Worm (Caenorhabditis elegans) whole organism, mixed stage, embryonic: ENCODE measurements around the gene str-264.

ENCODE experiments used
- M03D4.4 ChIP-seq: sonication (generic microtip); optimal IDR thresholded peaks from 2 replicates; lab custom pipeline; 2017; ENCODE audit warnings: mild to moderate bottlenecking, missing genetic modification characterization, missing compliant biosample characterization
- bed-3 ChIP-seq: fragments of 200-800 bp; sonication (Bioruptor generic); optimal IDR thresholded peaks from 3 replicates; lab custom pipeline; 2018; ENCODE audit warnings: mild to moderate bottlenecking, missing genetic modification characterization, moderate library complexity, missing compliant biosample characterization
- blmp-1 ChIP-seq: fragments of 150-350 bp; optimal IDR thresholded peaks from 2 replicates; lab custom pipeline; 2014; ENCODE audit warnings: missing biosample characterization, missing genetic modification characterization
- ceh-39 ChIP-seq: fragments of 150-350 bp; optimal IDR thresholded peaks from 2 replicates; lab custom pipeline; 2014; ENCODE audit warnings: missing biosample characterization, missing genetic modification characterization
- ceh-43 ChIP-seq: fragments of 200-800 bp; sonication (Bioruptor generic); optimal IDR thresholded peaks from 2 replicates; lab custom pipeline; 2018; ENCODE audit warnings: mild to moderate bottlenecking, missing genetic modification characterization, moderate library complexity, missing compliant biosample characterization
- ceh-83 ChIP-seq: fragments of 200-800 bp; sonication (Bioruptor generic); optimal IDR thresholded peaks from 2 replicates; lab custom pipeline; 2018; ENCODE audit warnings: mild to moderate bottlenecking, missing genetic modification characterization, missing compliant biosample characterization
- ces-1 ChIP-seq: fragments of 150-350 bp; optimal IDR thresholded peaks from 2 replicates; lab custom pipeline; 2014; ENCODE audit warnings: missing biosample characterization, missing genetic modification reagents, missing genetic modification characterization
- cnd-1 ChIP-seq: fragments of 200-800 bp; sonication (Bioruptor generic); optimal IDR thresholded peaks from 2 replicates; lab custom pipeline; 2018; ENCODE audit warnings: mild to moderate bottlenecking, missing genetic modification characterization, missing compliant biosample characterization
- drap-1 ChIP-seq: fragments of 200-800 bp; sonication (Bioruptor generic); optimal IDR thresholded peaks from 3 replicates; lab custom pipeline; 2018; ENCODE audit warnings: mild to moderate bottlenecking, missing genetic modification characterization, missing compliant biosample characterization
- elt-1 ChIP-seq: sonication (generic microtip); optimal IDR thresholded peaks from 2 replicates; lab custom pipeline; 2017; ENCODE audit warnings: missing genetic modification characterization, mild to moderate bottlenecking, missing compliant biosample characterization, antibody characterized with exemption, moderate library complexity, borderline replicate concordance; ENCODE audit not compliant: insufficient read depth
- elt-3 ChIP-seq: fragments of 150-350 bp; optimal IDR thresholded peaks from 2 replicates; lab custom pipeline; 2014; ENCODE audit warnings: missing biosample characterization, missing genetic modification characterization
- flh-1 ChIP-seq: fragments of 200-800 bp; sonication (Bioruptor generic); optimal IDR thresholded peaks from 2 replicates; lab custom pipeline; 2018; ENCODE audit warnings: mild to moderate bottlenecking, missing genetic modification characterization, moderate library complexity, missing compliant biosample characterization
- ham-2 ChIP-seq: fragments of 200-800 bp; sonication (Bioruptor generic); optimal IDR thresholded peaks from 2 replicates; lab custom pipeline; 2018; ENCODE audit warnings: mild to moderate bottlenecking, missing genetic modification characterization, missing compliant biosample characterization
- hlh-1 ChIP-seq: fragments of 150-350 bp; optimal IDR thresholded peaks from 2 replicates; lab custom pipeline; 2014; ENCODE audit warnings: missing biosample characterization, missing genetic modification reagents, missing genetic modification characterization
- lin-13 ChIP-seq: fragments of 150-350 bp; optimal IDR thresholded peaks from 2 replicates; lab custom pipeline; 2014; ENCODE audit warnings: missing biosample characterization, missing genetic modification characterization
- lin-32 ChIP-seq: fragments of 200-800 bp; sonication (Bioruptor generic); optimal IDR thresholded peaks from 2 replicates; lab custom pipeline; 2018; ENCODE audit warnings: mild to moderate bottlenecking, missing genetic modification characterization, missing compliant biosample characterization
- lsy-2 ChIP-seq: fragments of 150-350 bp; optimal IDR thresholded peaks from 2 replicates; lab custom pipeline; 2014; ENCODE audit warnings: missing biosample characterization, missing genetic modification characterization
- mab-5 ChIP-seq: fragments of 150-350 bp; optimal IDR thresholded peaks from 2 replicates; lab custom pipeline; 2014; ENCODE audit warnings: missing biosample characterization, missing genetic modification characterization
- mep-1 ChIP-seq: fragments of 150-350 bp; optimal IDR thresholded peaks from 2 replicates; lab custom pipeline; 2017; ENCODE audit warnings: missing biosample characterization, missing genetic modification reagents, missing genetic modification characterization, inconsistent platforms
- mls-2 ChIP-seq: sonication (generic microtip); optimal IDR thresholded peaks from 2 replicates; lab custom pipeline; 2016; ENCODE audit warnings: mild to moderate bottlenecking, missing genetic modification characterization, moderate library complexity, missing compliant biosample characterization
- nhr-12 ChIP-seq: fragments of 150-350 bp; optimal IDR thresholded peaks from 2 replicates; lab custom pipeline; 2014; ENCODE audit warnings: missing biosample characterization, missing genetic modification characterization
- nhr-2 ChIP-seq: fragments of 150-350 bp; optimal IDR thresholded peaks from 2 replicates; lab custom pipeline; 2014; ENCODE audit warnings: missing biosample characterization, missing genetic modification characterization
- nhr-237 ChIP-seq: fragments of 150-350 bp; optimal IDR thresholded peaks from 2 replicates; lab custom pipeline; 2014; ENCODE audit warnings: missing biosample characterization, missing genetic modification characterization
- nhr-28 ChIP-seq: fragments of 150-350 bp; optimal IDR thresholded peaks from 2 replicates; lab custom pipeline; 2014; ENCODE audit warnings: missing biosample characterization, missing genetic modification characterization
- nhr-76 ChIP-seq: sonication (generic microtip); optimal IDR thresholded peaks from 2 replicates; lab custom pipeline; 2017; ENCODE audit warnings: missing biosample characterization, missing genetic modification characterization
- pha-4 ChIP-seq: fragments of 150-350 bp; optimal IDR thresholded peaks from 2 replicates; lab custom pipeline; 2018; ENCODE audit warnings: missing biosample characterization, missing genetic modification reagents, missing genetic modification characterization
- sem-2 ChIP-seq: fragments of 200-800 bp; sonication (Bioruptor generic); optimal IDR thresholded peaks from 2 replicates; lab custom pipeline; 2018; ENCODE audit warnings: mild to moderate bottlenecking, missing genetic modification characterization, missing compliant biosample characterization
- snpc-4 ChIP-seq: fragments of 150-350 bp; optimal IDR thresholded peaks from 2 replicates; lab custom pipeline; 2014; ENCODE audit warnings: missing biosample characterization, missing genetic modification characterization
- sptf-1 ChIP-seq: sonication (generic microtip); optimal IDR thresholded peaks from 2 replicates; lab custom pipeline; 2017; ENCODE audit warnings: mild to moderate bottlenecking, missing genetic modification characterization, moderate library complexity, missing compliant biosample characterization
- tbx-8 ChIP-seq: fragments of 200-800 bp; sonication (Bioruptor generic); optimal IDR thresholded peaks from 2 replicates; lab custom pipeline; 2018; ENCODE audit warnings: mild to moderate bottlenecking, missing genetic modification characterization, moderate library complexity, missing compliant biosample characterization
- unc-120 ChIP-seq: sonication (generic microtip); optimal IDR thresholded peaks from 2 replicates; lab custom pipeline; 2017; ENCODE audit warnings: missing genetic modification characterization, missing compliant biosample characterization; ENCODE audit not compliant: poor library complexity, severe bottlenecking
- unc-39 ChIP-seq: fragments of 150-350 bp; optimal IDR thresholded peaks from 2 replicates; lab custom pipeline; 2014; ENCODE audit warnings: missing biosample characterization, missing genetic modification characterization
- unc-62 ChIP-seq: fragments of 150-350 bp; optimal IDR thresholded peaks from 2 replicates; lab custom pipeline; 2014; ENCODE audit warnings: missing biosample characterization, missing genetic modification reagents, missing genetic modification characterization
- zip-8 ChIP-seq: fragments of 150-350 bp; optimal IDR thresholded peaks from 2 replicates; lab custom pipeline; 2014; ENCODE audit warnings: missing biosample characterization, missing genetic modification characterization
- ztf-11 ChIP-seq: fragments of 150-350 bp; optimal IDR thresholded peaks from 2 replicates; lab custom pipeline; 2014; ENCODE audit warnings: missing biosample characterization, missing genetic modification characterization

str-264 gene

DNA sequence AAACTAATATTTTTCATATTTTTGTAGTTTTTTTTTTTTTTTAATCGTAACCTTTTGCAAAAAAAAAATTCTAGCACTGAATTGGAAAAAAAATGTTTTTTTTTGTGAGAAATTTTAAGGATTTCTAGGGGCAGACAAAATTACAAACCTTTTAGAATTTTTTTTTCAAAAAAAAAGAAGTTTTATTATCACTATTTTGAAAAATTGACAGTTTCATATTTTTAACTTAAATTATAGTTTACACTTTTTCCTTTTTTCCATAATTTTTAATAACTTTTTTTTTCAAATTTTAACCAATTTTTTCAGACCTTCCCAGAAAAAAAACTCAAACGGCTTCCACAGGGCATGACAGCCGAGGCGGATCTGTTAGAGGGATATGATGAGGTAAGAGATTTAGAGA, 21.4 kb downstream of the str-264 start, which contains the start of gene dpf-1:
dpf-1 (plus strand) TSS at position 301 of the 400 bp plus-strand sequence.
- no peak for TF ChIP-seq ceh-83 (GFP tag; lab: Kevin White, UChicago)
- no peak for TF ChIP-seq ztf-11
- TF ChIP-seq elt-3 (tag; lab: Kevin White, UChicago), result no peak

DNA sequence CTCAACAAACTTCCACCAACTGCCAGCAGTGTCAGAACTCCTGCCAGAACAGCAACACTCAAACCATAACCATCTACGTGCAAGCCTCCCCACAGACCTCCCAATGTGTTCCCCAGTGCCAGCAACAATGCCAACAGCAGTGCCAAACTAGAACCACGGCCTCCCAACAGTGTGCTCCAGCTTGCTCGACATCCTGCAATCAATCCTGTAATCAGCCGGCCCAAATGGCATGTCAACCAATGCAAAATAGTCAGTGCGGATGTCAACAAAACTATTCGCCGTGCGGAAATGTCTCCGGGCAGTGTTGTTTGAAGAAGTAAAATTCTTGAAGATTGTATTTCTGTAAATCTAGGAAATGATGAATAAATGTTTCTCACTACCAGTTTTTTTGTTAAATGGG, 25.7 kb downstream of the str-264 start:
- no peak for TF ChIP-seq unc-120
- TF ChIP-seq nhr-2 (tag; lab: Kevin White, UChicago), result no peak

DNA sequence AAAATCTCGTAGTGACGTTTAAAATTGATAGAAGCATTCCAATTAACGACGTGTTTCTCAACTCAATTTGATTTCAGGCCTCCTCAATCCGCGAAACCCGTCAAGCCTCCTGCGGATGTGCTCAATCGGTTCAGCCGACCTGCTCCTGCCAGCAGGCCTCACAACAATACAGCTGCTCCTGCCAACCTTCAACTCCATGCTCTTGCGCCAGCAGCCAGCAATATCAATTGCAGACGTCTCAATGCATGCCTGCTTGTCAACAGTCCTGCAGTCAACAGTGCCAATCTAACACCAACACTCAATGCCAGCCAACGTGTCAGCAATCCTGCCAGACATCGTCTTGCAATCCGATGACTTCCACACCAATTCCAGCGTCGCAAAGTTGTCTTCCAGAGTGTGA, 26.4 kb downstream of the str-264 start:
- TF ChIP-seq drap-1, result peak; percentile 4
- TF ChIP-seq tbx-8, result no peak

DNA sequence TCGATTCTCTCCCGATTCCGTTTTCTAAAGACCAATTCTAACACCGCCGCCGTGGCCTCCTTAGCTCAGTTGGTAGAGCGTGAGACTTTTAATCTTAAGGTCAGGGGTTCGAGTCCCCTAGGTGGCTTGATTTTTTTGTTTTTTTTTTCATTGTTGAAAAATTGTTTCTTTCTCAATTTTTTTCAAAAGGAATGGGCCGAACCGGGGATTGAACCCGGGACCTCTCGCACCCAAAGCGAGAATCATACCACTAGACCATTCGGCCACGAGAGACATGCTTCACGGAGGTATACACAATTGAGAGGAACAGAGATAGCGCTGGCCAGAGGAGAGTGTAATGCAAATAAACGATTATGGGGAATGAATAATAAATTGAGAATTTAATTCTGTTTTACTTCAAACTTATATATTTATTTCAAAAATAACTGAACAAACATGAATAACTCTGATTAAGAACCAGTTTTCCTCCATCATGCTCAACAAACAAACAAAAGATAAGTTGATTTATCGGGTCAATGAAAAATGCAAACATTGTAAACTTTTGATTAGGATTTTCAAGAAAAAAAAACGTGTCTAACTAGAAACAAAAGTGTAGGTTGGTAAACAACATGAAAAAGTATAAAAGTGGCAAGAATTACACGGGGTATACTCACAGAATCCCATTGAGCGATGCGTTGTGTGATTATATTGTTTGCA, 27.2 kb downstream of the str-264 start, which contains the start of gene pqn-71:
pqn-71 (plus strand) TSS at position 646 of the 696 bp plus-strand sequence.
- no peak for TF ChIP-seq nhr-76
- TF ChIP-seq hlh-1 (tag; lab: Kevin White, UChicago), result peak; percentile 37
- TF ChIP-seq lin-13 (tag; lab: Kevin White, UChicago), result peak; percentile 61
- peak; percentile 93 for TF ChIP-seq sptf-1 (tag; lab: Kevin White, UChicago)
- no peak for TF ChIP-seq unc-39 (tag; lab: Kevin White, UChicago)
- TF ChIP-seq unc-62 (GFP tag; lab: Kevin White, UChicago), result peak; percentile 42
- TF ChIP-seq elt-3 (tag; lab: Kevin White, UChicago), result peak; percentile 41
- peak; percentile 14 for TF ChIP-seq nhr-2 (tag; lab: Kevin White, UChicago)
- TF ChIP-seq tbx-8, result peak; percentile 63
- TF ChIP-seq drap-1, result peak; percentile 97
- TF ChIP-seq zip-8 (tag; lab: Kevin White, UChicago), result no peak
- TF ChIP-seq unc-120, result peak; percentile 96
- TF ChIP-seq cnd-1 (tag; lab: Kevin White, UChicago), result peak; percentile 78
- TF ChIP-seq flh-1 (GFP tag; lab: Kevin White, UChicago), result peak; percentile 63
- TF ChIP-seq blmp-1 (tag; lab: Kevin White, UChicago), result no peak
- peak; percentile 81 for TF ChIP-seq bed-3 (GFP tag; lab: Kevin White, UChicago)
- TF ChIP-seq ceh-83 (GFP tag; lab: Kevin White, UChicago), result peak; percentile 92
- TF ChIP-seq ces-1 (GFP tag; lab: Kevin White, UChicago), result no peak
- TF ChIP-seq ceh-39 (tag; lab: Kevin White, UChicago), result no peak
- peak; percentile 75 for TF ChIP-seq lin-32 (GFP tag; lab: Kevin White, UChicago)
- TF ChIP-seq mls-2 (tag; lab: Kevin White, UChicago), result peak; percentile 89
- peak; percentile 13 for TF ChIP-seq pha-4 (tag; lab: Kevin White, UChicago)
- no peak for TF ChIP-seq nhr-12 (tag; lab: Kevin White, UChicago)
- peak; percentile 35 for TF ChIP-seq nhr-237 (tag; lab: Kevin White, UChicago)
- TF ChIP-seq sem-2 (GFP tag; lab: Kevin White, UChicago), result peak; percentile 68
- no peak for TF ChIP-seq mab-5
- peak; percentile 47 for TF ChIP-seq mep-1 (tag; lab: Kevin White, UChicago)
- TF ChIP-seq ztf-11, result peak; percentile 35
- TF ChIP-seq M03D4.4 (tag; lab: Kevin White, UChicago), result peak; percentile 85
- peak; percentile 85 for TF ChIP-seq ham-2
- TF ChIP-seq elt-1 (tag; lab: Kevin White, UChicago), result no peak
- no peak for TF ChIP-seq snpc-4
- no peak for TF ChIP-seq lsy-2
- TF ChIP-seq ceh-43 (GFP tag; lab: Kevin White, UChicago), result peak; percentile 83
- TF ChIP-seq nhr-28 (tag; lab: Kevin White, UChicago), result peak; percentile 31
